Worm (Caenorhabditis elegans) whole organism, midembryonic: Measurements from ENCODE around the gene C07A9.5.
"Not testable (repeated sequence)": the region's sequence is repeated elsewhere in the genome, so short reads cannot be mapped to it uniquely, and the experiment has no call there.

ENCODE experiments used
- T22C8.4 ChIP-seq: fragments of 200-800 bp; sonication (Bioruptor generic); IDR thresholded peaks from 2 replicates; pipeline ENCODE4 v1.3.6; 2022; ENCODE audit warnings: missing genetic modification characterization, missing compliant biosample characterization
- cog-1 ChIP-seq: sonication (generic microtip); optimal IDR thresholded peaks from 2 replicates; lab custom pipeline; 2016; ENCODE audit warnings: missing genetic modification characterization, missing compliant biosample characterization
- flt-1 ChIP-seq: fragments of 200-800 bp; sonication (Bioruptor generic); IDR thresholded peaks from 2 replicates; pipeline ENCODE4 v1.3.6; 2022; ENCODE audit warnings: missing genetic modification characterization, missing compliant biosample characterization
- klf-2 ChIP-seq: fragments of 200-800 bp; sonication (Bioruptor generic); conservative IDR thresholded peaks from 2 replicates; pipeline ENCODE4 v1.3.6; 2022; ENCODE audit warnings: missing genetic modification reagents, missing genetic modification characterization, missing compliant biosample characterization
- med-1 ChIP-seq: sonication (generic microtip); optimal IDR thresholded peaks from 2 replicates; lab custom pipeline; 2017; ENCODE audit warnings: missing genetic modification characterization, mild to moderate bottlenecking, missing compliant biosample characterization, antibody characterized with exemption, missing genetic modification reagents; ENCODE audit not compliant: insufficient read depth
- ref-1 ChIP-seq: fragments of 200-800 bp; sonication (Bioruptor generic); conservative IDR thresholded peaks from 2 replicates; pipeline ENCODE4 v1.3.6; 2022; ENCODE audit warnings: missing genetic modification reagents, missing genetic modification characterization, missing compliant biosample characterization
- tab-1 ChIP-seq: fragments of 200-800 bp; sonication (Bioruptor generic); IDR thresholded peaks from 2 replicates; pipeline ENCODE4 v1.3.6; 2022; ENCODE audit warnings: missing genetic modification characterization, missing compliant biosample characterization
- ztf-23 ChIP-seq: fragments of 200-800 bp; sonication (Bioruptor generic); IDR thresholded peaks from 2 replicates; pipeline ENCODE4 v1.3.6; 2022; ENCODE audit warnings: missing genetic modification reagents, missing genetic modification characterization, missing compliant biosample characterization
- ztf-29 ChIP-seq: fragments of 200-800 bp; sonication (Bioruptor generic); IDR thresholded peaks from 2 replicates; pipeline ENCODE4 v1.3.6; 2022; ENCODE audit warnings: missing genetic modification reagents, missing genetic modification characterization, missing compliant biosample characterization

C07A9.5 gene

DNA sequence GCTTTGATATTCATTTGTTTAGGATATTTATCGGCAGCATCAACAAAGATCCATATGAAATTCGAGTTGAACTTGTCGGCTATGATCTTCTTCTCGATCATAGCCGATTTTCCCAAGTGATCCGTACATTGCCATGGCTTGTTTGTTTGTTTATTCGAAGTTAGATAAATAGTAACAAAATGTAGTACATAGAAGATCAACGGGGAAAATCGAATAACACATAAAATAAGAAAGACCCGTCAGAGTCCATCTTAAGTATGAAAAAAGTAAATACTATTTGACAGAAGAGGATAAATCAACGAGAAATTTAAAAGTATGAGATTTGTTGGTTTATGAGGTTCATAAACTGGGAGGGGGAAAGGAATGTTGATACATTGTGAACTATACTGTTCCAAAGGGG is at the start of gene C07A9.5:
Gene C07A9.5 (minus strand): TSS at position 101 of the 400 bp plus-strand sequence.
- TF ChIP-seq klf-2 (GFP tag; lab: Robert Waterston, UW); cog-1 (tag; lab: Kevin White, UChicago); T22C8.4 (GFP tag; lab: Robert Waterston, UW): not testable (repeated sequence)

DNA sequence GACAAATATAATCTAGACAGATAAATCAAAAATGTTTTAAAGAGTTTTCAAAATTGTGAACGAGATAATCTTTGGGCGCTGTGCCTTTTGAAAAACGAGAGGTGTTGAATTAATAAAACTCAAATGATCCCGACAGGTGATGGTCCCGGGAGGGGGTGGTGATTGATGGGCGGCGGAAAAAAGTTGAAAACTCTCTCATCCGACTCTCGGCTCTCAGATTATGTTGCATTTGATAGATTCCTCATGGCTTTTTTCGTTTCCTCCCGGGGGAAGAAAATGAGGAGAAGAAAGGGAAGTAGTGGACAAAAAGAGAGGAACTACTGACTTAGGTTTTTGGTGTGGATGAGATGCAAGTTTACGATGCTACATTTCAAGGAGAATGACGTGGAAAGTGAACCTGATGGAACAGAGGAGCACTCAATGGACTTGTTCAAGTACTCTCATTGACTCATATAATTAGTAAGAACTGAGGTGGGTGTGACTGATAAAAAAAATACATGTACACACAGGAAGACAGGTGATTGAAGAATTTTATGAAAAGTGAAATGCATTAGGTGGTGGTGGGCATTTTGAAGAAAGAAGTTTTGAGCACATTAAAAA is 48.8 kb upstream of the C07A9.5 start:
- no peak for TF ChIP-seq tab-1 (GFP tag; lab: Robert Waterston, UW)
- TF ChIP-seq ref-1 (GFP tag; lab: Robert Waterston, UW) = no peak
- TF ChIP-seq cog-1 (tag; lab: Kevin White, UChicago) = no peak
- no peak for TF ChIP-seq T22C8.4 (GFP tag; lab: Robert Waterston, UW)
- TF ChIP-seq flt-1 (GFP tag; lab: Robert Waterston, UW) = no peak

DNA sequence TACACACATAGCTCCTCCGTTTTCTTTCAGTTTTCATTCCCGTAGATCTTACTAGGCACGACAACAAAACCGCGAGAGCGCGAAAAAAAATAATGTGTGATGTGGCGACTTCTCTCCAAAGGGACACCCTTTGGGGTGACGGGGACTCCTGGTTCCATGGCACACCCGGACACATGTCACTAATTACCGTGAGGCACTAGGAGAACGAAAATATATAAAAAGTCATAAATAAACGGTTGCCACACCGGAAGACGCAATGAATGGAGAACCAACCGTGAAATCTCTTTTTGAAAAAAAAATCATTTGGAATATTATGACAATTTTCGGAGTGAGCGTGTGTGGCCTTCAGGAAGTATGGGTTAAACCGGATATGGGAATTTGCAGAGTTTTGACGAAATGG is 47.8 kb upstream of the C07A9.5 start:
- TF ChIP-seq klf-2 (GFP tag; lab: Robert Waterston, UW) (no peak), med-1 (GFP tag; lab: Kevin White, UChicago) (no peak), ref-1 (GFP tag; lab: Robert Waterston, UW) (no peak), flt-1 (GFP tag; lab: Robert Waterston, UW) (no peak), tab-1 (GFP tag; lab: Robert Waterston, UW) (no peak), T22C8.4 (GFP tag; lab: Robert Waterston, UW) (no peak), ztf-23 (no peak), ztf-29 (GFP tag; lab: Robert Waterston, UW) (no peak), cog-1 (tag; lab: Kevin White, UChicago) (no peak)

DNA sequence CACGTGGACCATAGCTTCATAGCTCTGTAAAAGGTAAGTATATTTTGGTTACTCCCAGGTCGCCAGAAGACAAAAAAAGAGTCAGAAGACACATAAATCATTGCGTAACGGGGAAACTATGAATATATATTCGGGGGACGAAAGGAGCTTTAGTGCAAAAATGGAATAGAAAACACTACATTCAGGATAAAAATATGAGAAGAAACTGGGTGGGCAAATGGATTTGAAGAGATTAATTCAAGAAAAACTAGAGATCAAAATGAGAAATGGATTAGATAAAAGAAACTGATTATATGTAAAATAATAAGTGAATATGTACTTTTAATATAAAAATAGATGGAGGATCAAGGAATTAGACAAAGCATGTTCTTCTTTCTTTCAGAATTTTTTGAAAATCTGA is 44.8 kb upstream of the C07A9.5 start, which contains the start of gene C07A9.12:
Gene C07A9.12 (minus strand): TSS at position 101 of the 400 bp plus-strand sequence.
- TF ChIP-seq ztf-23 (no peak), ref-1 (GFP tag; lab: Robert Waterston, UW) (no peak), flt-1 (GFP tag; lab: Robert Waterston, UW) (no peak), tab-1 (GFP tag; lab: Robert Waterston, UW) (no peak), cog-1 (tag; lab: Kevin White, UChicago) (no peak), med-1 (GFP tag; lab: Kevin White, UChicago) (no peak), T22C8.4 (GFP tag; lab: Robert Waterston, UW) (no peak), klf-2 (GFP tag; lab: Robert Waterston, UW) (no peak), ztf-29 (GFP tag; lab: Robert Waterston, UW) (no peak)

DNA sequence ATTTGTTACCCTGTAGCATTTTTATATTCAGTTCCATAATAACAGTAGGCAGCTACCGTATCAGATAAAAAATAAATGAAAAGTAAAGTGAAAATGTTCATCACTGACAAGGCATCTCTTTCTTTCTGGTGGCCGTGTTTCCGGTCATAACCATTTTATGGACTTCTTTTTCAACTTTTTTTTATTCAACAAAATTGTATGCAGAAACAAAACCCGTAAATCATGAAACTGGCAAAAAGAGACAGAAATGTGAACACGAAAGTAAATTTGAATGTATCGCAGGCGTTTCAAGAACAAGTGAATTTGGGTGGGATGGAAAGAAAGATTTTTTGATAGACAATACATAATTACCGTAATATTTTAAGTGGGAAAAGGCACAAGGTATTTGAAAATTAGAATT is 42.5 kb upstream of the C07A9.5 start, which contains the start of gene clec-162:
Gene clec-162 (minus strand): TSS at position 101 of the 400 bp plus-strand sequence.
- TF ChIP-seq T22C8.4 (GFP tag; lab: Robert Waterston, UW) (no peak), ztf-29 (GFP tag; lab: Robert Waterston, UW) (no peak), klf-2 (GFP tag; lab: Robert Waterston, UW) (no peak), flt-1 (GFP tag; lab: Robert Waterston, UW) (no peak), cog-1 (tag; lab: Kevin White, UChicago) (no peak), tab-1 (GFP tag; lab: Robert Waterston, UW) (no peak), ref-1 (GFP tag; lab: Robert Waterston, UW) (no peak), ztf-23 (no peak), med-1 (GFP tag; lab: Kevin White, UChicago) (no peak)

DNA sequence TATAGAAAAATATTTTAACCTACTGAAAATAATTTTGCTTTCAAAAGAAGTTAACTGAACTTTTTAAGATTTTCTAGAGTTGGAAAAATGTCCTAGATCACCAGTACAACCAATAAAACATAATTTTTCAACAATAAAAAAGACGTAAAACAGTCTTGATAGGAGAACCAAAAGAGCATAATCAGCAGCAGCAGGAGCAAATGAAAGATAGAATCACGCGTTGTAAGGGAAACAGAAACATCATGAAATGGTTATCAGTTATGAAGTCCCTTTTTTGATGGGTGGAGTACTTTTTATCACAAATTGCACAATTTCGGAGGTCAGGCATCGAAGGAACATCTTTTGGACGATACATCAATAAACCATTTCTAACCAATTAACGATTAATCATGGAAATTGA is 39.4 kb upstream of the C07A9.5 start:
- TF ChIP-seq T22C8.4 (GFP tag; lab: Robert Waterston, UW) = no peak
- no peak for TF ChIP-seq klf-2 (GFP tag; lab: Robert Waterston, UW)
- TF ChIP-seq med-1 (GFP tag; lab: Kevin White, UChicago) = no peak
- no peak for TF ChIP-seq cog-1 (tag; lab: Kevin White, UChicago)
- TF ChIP-seq tab-1 (GFP tag; lab: Robert Waterston, UW) = no peak
- TF ChIP-seq ztf-23 = no peak
- no peak for TF ChIP-seq ztf-29 (GFP tag; lab: Robert Waterston, UW)
- TF ChIP-seq flt-1 (GFP tag; lab: Robert Waterston, UW) = no peak
- no peak for TF ChIP-seq ref-1 (GFP tag; lab: Robert Waterston, UW)

DNA sequence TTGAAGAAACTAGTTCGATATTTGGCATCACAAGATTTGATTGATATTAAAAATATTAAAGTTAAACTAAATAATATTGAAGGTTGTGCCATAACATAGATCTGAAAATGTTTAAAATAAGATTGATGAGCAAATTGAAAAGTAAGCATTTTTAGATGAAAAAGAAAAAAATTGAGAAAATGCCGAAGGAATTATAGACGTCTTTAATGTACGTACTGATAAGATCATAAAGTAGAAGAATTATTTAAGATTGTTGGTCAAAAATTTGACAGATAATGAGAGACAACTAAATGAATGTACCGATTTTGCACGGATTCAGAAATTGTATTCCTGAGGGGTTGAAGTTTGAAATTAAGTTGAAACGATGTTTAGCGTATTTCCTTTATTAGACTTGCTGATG is 37.6 kb upstream of the C07A9.5 start, which contains the start of gene ncx-7:
Gene ncx-7 (minus strand): TSS at position 101 of the 400 bp plus-strand sequence.
- TF ChIP-seq cog-1 (tag; lab: Kevin White, UChicago) = no peak
- no peak for TF ChIP-seq klf-2 (GFP tag; lab: Robert Waterston, UW)
- TF ChIP-seq ztf-29 (GFP tag; lab: Robert Waterston, UW) = no peak

DNA sequence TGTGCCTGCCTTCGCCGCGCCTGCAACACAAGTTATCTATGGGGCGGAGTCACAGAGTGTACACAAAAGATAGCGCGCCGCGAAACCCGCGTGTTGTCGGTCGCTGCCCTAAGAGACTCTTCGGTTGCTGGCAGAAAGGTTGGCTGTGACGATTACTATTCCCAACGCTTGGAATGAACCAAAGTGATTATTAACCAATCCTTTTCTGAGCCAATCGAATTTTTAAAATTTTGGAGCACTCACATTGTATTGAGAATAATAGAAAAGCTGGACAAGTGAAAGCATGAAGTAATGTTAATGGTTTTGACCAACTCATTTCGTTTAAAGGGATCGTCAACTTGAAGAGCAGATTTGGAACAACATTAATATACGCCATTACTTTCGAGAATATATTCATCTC is 34.6 kb upstream of the C07A9.5 start:
- TF ChIP-seq med-1 (GFP tag; lab: Kevin White, UChicago) (no peak), flt-1 (GFP tag; lab: Robert Waterston, UW) (no peak), cog-1 (tag; lab: Kevin White, UChicago) (no peak), klf-2 (GFP tag; lab: Robert Waterston, UW) (no peak), ztf-23 (no peak)

DNA sequence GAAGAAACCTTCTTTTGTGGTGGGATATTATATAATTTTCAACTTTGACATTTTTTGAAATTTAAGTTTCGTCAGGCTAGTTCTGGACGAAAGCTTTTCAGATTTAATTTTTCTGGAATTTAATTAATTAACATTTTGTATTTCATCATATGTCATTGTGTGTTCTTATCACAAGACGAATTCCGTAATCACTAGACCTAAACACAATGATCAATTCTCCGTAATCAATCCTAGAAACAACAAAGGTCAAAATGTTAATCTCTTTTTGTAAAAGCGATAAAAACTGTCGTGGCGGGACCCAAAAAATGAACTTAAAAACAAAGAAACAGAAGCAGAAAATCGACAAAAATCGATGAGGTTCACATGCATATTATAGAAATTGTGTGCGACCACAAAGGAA is 32.1 kb upstream of the C07A9.5 start:
- no peak for TF ChIP-seq flt-1 (GFP tag; lab: Robert Waterston, UW)
- TF ChIP-seq ztf-23 = no peak
- TF ChIP-seq tab-1 (GFP tag; lab: Robert Waterston, UW) = no peak
- no peak for TF ChIP-seq T22C8.4 (GFP tag; lab: Robert Waterston, UW)
- TF ChIP-seq ztf-29 (GFP tag; lab: Robert Waterston, UW) = no peak
- no peak for TF ChIP-seq cog-1 (tag; lab: Kevin White, UChicago)
- TF ChIP-seq ref-1 (GFP tag; lab: Robert Waterston, UW) = no peak
- TF ChIP-seq klf-2 (GFP tag; lab: Robert Waterston, UW) = no peak
- TF ChIP-seq med-1 (GFP tag; lab: Kevin White, UChicago) = no peak
